Fruit fly (Drosophila melanogaster) whole organism, embryonic: ENCODE results near the gene CG18636.

Experiments
- Awh ChIP-seq: fragments of 200-800 bp; sonication (Bioruptor generic); IDR thresholded peaks from 2 replicates; pipeline ENCODE4, ENCODE4 v1.3.6; 2022; ENCODE audit warnings: missing biosample characterization, missing genetic modification characterization
- CG10543 ChIP-seq: fragments of 200-800 bp; sonication (Bioruptor generic); optimal IDR thresholded peaks from 3 replicates; lab custom pipeline; 2017; ENCODE audit warnings: missing biosample characterization, mild to moderate bottlenecking, missing genetic modification characterization, moderate library complexity
- CG11723 ChIP-seq: fragments of 200-800 bp; sonication (Bioruptor generic); optimal IDR thresholded peaks from 2 replicates; lab custom pipeline; 2017; ENCODE audit warnings: missing biosample characterization, mild to moderate bottlenecking, missing genetic modification characterization
- CG12659 ChIP-seq: fragments of 200-800 bp; sonication (Bioruptor generic); optimal IDR thresholded peaks from 3 replicates; lab custom pipeline; 2017; ENCODE audit warnings: mild to moderate bottlenecking, missing biosample characterization, missing genetic modification reagents, missing genetic modification characterization
- CG1603 ChIP-seq: fragments of 200-800 bp; sonication (Bioruptor generic); optimal IDR thresholded peaks from 2 replicates; lab custom pipeline; 2019; ENCODE audit warnings: missing biosample characterization, mild to moderate bottlenecking, missing genetic modification characterization, moderate library complexity
- CG17186 ChIP-seq: fragments of 200-800 bp; sonication (Bioruptor generic); optimal IDR thresholded peaks from 3 replicates; lab custom pipeline; 2017; ENCODE audit warnings: missing biosample characterization, missing genetic modification reagents, missing genetic modification characterization
- CG17361 ChIP-seq: fragments of 200-800 bp; sonication (Bioruptor generic); IDR thresholded peaks from 3 replicates; pipeline ENCODE4 v1.3.6; 2022; ENCODE audit warnings: missing biosample characterization, missing genetic modification characterization
- CG17912 ChIP-seq: fragments of 200-800 bp; sonication (Bioruptor generic); optimal IDR thresholded peaks from 2 replicates; lab custom pipeline; 2018; ENCODE audit warnings: missing biosample characterization, mild to moderate bottlenecking, missing genetic modification characterization
- CG2202 ChIP-seq: fragments of 200-800 bp; sonication (Bioruptor generic); optimal IDR thresholded peaks from 2 replicates; lab custom pipeline; 2018; ENCODE audit warnings: missing biosample characterization, mild to moderate bottlenecking, missing genetic modification characterization
- CG30020 ChIP-seq: fragments of 200-800 bp; optimal IDR thresholded peaks from 2 replicates; lab custom pipeline; 2019; ENCODE audit warnings: missing biosample characterization, mild to moderate bottlenecking, missing genetic modification characterization, moderate library complexity
- CG33557 ChIP-seq: fragments of 200-800 bp; sonication (Bioruptor generic); optimal IDR thresholded peaks from 2 replicates; lab custom pipeline; 2019; ENCODE audit warnings: missing biosample characterization, mild to moderate bottlenecking, missing genetic modification characterization, moderate library complexity
- CG3407 ChIP-seq: fragments of 200-800 bp; sonication (Bioruptor generic); optimal IDR thresholded peaks from 2 replicates; lab custom pipeline; 2018; ENCODE audit warnings: missing biosample characterization, mild to moderate bottlenecking, missing genetic modification characterization
- CG4730 ChIP-seq: fragments of 200-800 bp; sonication (Bioruptor generic); IDR thresholded peaks from 2 replicates; pipeline ENCODE4 v1.3.6; 2022; ENCODE audit warnings: missing biosample characterization, missing genetic modification characterization
- CG5953 ChIP-seq: fragments of 200-800 bp; sonication (Bioruptor generic); IDR thresholded peaks from 2 replicates; pipeline ENCODE4 v1.3.6; 2022; ENCODE audit warnings: missing biosample characterization, missing genetic modification characterization
- CHES-1-like ChIP-seq: fragments of 200-800 bp; sonication (Bioruptor generic); optimal IDR thresholded peaks from 2 replicates; lab custom pipeline; 2016; ENCODE audit warnings: missing biosample characterization, missing genetic modification characterization
- Deaf1 ChIP-seq: fragments of 200-800 bp; optimal IDR thresholded peaks from 3 replicates; lab custom pipeline; 2019; ENCODE audit warnings: missing biosample characterization, mild to moderate bottlenecking, missing genetic modification characterization, moderate library complexity
- Dp ChIP-seq: fragments of 200-800 bp; sonication (Bioruptor generic); optimal IDR thresholded peaks from 2 replicates; lab custom pipeline; 2018; ENCODE audit warnings: missing biosample characterization, mild to moderate bottlenecking, missing genetic modification characterization, moderate library complexity
- Eip74EF ChIP-seq, 2 experiments: fragments of 200-800 bp in 1 of 2; fragments of >200 bp in 1 of 2; sonication (Bioruptor generic) in 1 of 2; optimal IDR thresholded peaks; 2 replicates each; lab custom pipeline; 2017 to 2019; ENCODE audit warnings: missing biosample characterization in 2 of 2, missing genetic modification characterization in 2 of 2, mild to moderate bottlenecking in 1 of 2, moderate library complexity in 1 of 2
- Gsc ChIP-seq: fragments of 200-800 bp; sonication (Bioruptor generic); IDR thresholded peaks from 2 replicates; pipeline ENCODE4 v1.3.6; 2022; ENCODE audit warnings: missing biosample characterization, missing genetic modification characterization
- H2.0 ChIP-seq: fragments of 200-800 bp; sonication (Bioruptor generic); IDR thresholded peaks from 2 replicates; pipeline ENCODE4 v1.3.6; 2022; ENCODE audit warnings: missing biosample characterization, missing genetic modification characterization
- HLHmδ ChIP-seq: fragments of 200-800 bp; sonication (Bioruptor generic); optimal IDR thresholded peaks from 2 replicates; lab custom pipeline; 2018; ENCODE audit warnings: missing biosample characterization, mild to moderate bottlenecking, missing genetic modification characterization, moderate library complexity
- Hsf ChIP-seq: fragments of 200-800 bp; sonication (Bioruptor generic); optimal IDR thresholded peaks from 3 replicates; lab custom pipeline; 2016; ENCODE audit warnings: missing biosample characterization, missing genetic modification characterization
- Poxn ChIP-seq: fragments of 200-800 bp; sonication (Bioruptor generic); IDR thresholded peaks from 2 replicates; pipeline ENCODE4 v1.3.6; 2022; ENCODE audit warnings: missing biosample characterization, missing genetic modification characterization
- Ptx1 ChIP-seq: fragments of 200-800 bp; sonication (Bioruptor generic); IDR thresholded peaks from 2 replicates; pipeline ENCODE4 v1.3.6; 2022; ENCODE audit warnings: missing biosample characterization, missing genetic modification characterization
- Rx ChIP-seq: fragments of 200-800 bp; sonication (Bioruptor generic); IDR thresholded peaks from 2 replicates; pipeline ENCODE4 v1.3.6; 2022; ENCODE audit warnings: missing biosample characterization, missing genetic modification characterization
- Side ChIP-seq: fragments of 200-800 bp; sonication (Bioruptor generic); optimal IDR thresholded peaks from 2 replicates; lab custom pipeline; 2016; ENCODE audit warnings: missing biosample characterization, missing genetic modification characterization
- Stat92E ChIP-seq, 3 experiments: fragments of >200 bp in 2 of 3; fragments of 200-800 bp in 1 of 3; sonication (Bioruptor generic) in 1 of 3; optimal IDR thresholded peaks; 2 replicates each; lab custom pipeline; 2017 to 2019; ENCODE audit warnings: missing biosample characterization in 3 of 3, missing genetic modification characterization in 3 of 3, mild to moderate bottlenecking in 1 of 3, moderate library complexity in 1 of 3
- Tbp ChIP-seq: fragments of >200 bp; optimal IDR thresholded peaks from 2 replicates; lab custom pipeline; 2018; ENCODE audit warnings: missing biosample characterization, missing genetic modification characterization
- al ChIP-seq: fragments of 200-800 bp; sonication (Bioruptor generic); IDR thresholded peaks from 2 replicates; pipeline ENCODE4 v1.3.6; 2022; ENCODE audit warnings: missing biosample characterization, missing genetic modification characterization
- ash1 ChIP-seq: fragments of 200-800 bp; sonication (Bioruptor generic); optimal IDR thresholded peaks from 2 replicates; lab custom pipeline; 2018; ENCODE audit warnings: missing biosample characterization, mild to moderate bottlenecking, missing genetic modification characterization
- croc ChIP-seq: fragments of 200-800 bp; sonication (Bioruptor generic); conservative IDR thresholded peaks from 3 replicates; pipeline ENCODE4 v1.3.6; 2022; ENCODE audit warnings: missing biosample characterization, missing genetic modification characterization
- danr ChIP-seq: fragments of 200-800 bp; sonication (Bioruptor generic); IDR thresholded peaks from 2 replicates; pipeline ENCODE4 v1.3.6; 2022; ENCODE audit warnings: missing biosample characterization, missing genetic modification characterization
- ems ChIP-seq: fragments of 200-800 bp; sonication (Bioruptor generic); optimal IDR thresholded peaks from 3 replicates; lab custom pipeline; 2016; ENCODE audit warnings: missing biosample characterization, missing genetic modification characterization
- ind ChIP-seq: fragments of 200-800 bp; sonication (Bioruptor generic); optimal IDR thresholded peaks from 3 replicates; lab custom pipeline; 2016; ENCODE audit warnings: missing biosample characterization, missing genetic modification characterization
- jigr1 ChIP-seq: fragments of 200-800 bp; sonication (Bioruptor generic); IDR thresholded peaks from 3 replicates; pipeline ENCODE4 v1.3.6; 2022; ENCODE audit warnings: missing biosample characterization, missing genetic modification characterization
- kni ChIP-seq: fragments of 200-800 bp; sonication (Bioruptor generic); optimal IDR thresholded peaks from 3 replicates; lab custom pipeline; 2017; ENCODE audit warnings: mild to moderate bottlenecking, missing biosample characterization, missing genetic modification reagents, missing genetic modification characterization
- nau ChIP-seq: fragments of 200-800 bp; sonication (Bioruptor generic); optimal IDR thresholded peaks from 3 replicates; lab custom pipeline; 2017; ENCODE audit warnings: missing biosample characterization, mild to moderate bottlenecking, missing genetic modification characterization, missing genetic modification reagents
- pfk ChIP-seq: fragments of 200-800 bp; sonication (Bioruptor generic); optimal IDR thresholded peaks from 2 replicates; lab custom pipeline; 2018; ENCODE audit warnings: missing biosample characterization, mild to moderate bottlenecking, missing genetic modification characterization, moderate library complexity
- pnt ChIP-seq: fragments of 200-800 bp; sonication (Bioruptor generic); optimal IDR thresholded peaks from 3 replicates; lab custom pipeline; 2016; ENCODE audit warnings: missing biosample characterization, missing genetic modification characterization
- repo ChIP-seq: fragments of 200-800 bp; sonication (Bioruptor generic); optimal IDR thresholded peaks from 2 replicates; lab custom pipeline; 2016; ENCODE audit warnings: missing biosample characterization, missing genetic modification characterization
- salm ChIP-seq: fragments of 200-800 bp; sonication (Bioruptor generic); optimal IDR thresholded peaks from 2 replicates; lab custom pipeline; 2018; ENCODE audit warnings: missing biosample characterization, mild to moderate bottlenecking, missing genetic modification characterization
- slbo ChIP-seq: fragments of 200-800 bp; sonication (Bioruptor generic); IDR thresholded peaks from 2 replicates; pipeline ENCODE4 v1.3.6; 2022; ENCODE audit warnings: missing biosample characterization, missing genetic modification characterization
- sob ChIP-seq: fragments of 200-800 bp; sonication (Bioruptor generic); IDR thresholded peaks from 2 replicates; pipeline ENCODE4 v1.3.6; 2022; ENCODE audit warnings: missing biosample characterization, missing genetic modification characterization
- sqz ChIP-seq: fragments of 200-800 bp; sonication (Bioruptor generic); optimal IDR thresholded peaks from 3 replicates; lab custom pipeline; 2018; ENCODE audit warnings: missing biosample characterization, mild to moderate bottlenecking, missing genetic modification characterization
- stc ChIP-seq: fragments of 200-800 bp; sonication (Bioruptor generic); IDR thresholded peaks from 2 replicates; pipeline ENCODE4 v1.3.6; 2022; ENCODE audit warnings: missing biosample characterization, missing genetic modification characterization
- tup ChIP-seq: fragments of 200-800 bp; sonication (Bioruptor generic); optimal IDR thresholded peaks from 2 replicates; lab custom pipeline; 2016; ENCODE audit warnings: missing biosample characterization, mild to moderate bottlenecking, missing genetic modification characterization, moderate library complexity
- zen ChIP-seq: fragments of 200-800 bp; sonication (Bioruptor generic); optimal IDR thresholded peaks from 3 replicates; lab custom pipeline; 2018; ENCODE audit warnings: missing biosample characterization, mild to moderate bottlenecking, missing genetic modification characterization, moderate library complexity

The CG18636 gene

dm6 chr2L:14762465-14762864 is 21.9 kb downstream of the CG18636 start, which contains the start of gene CSN1a:
CSN1a (plus strand) TSS chr2L:14762765.
- TF ChIP-seq Side = no peak
- TF ChIP-seq ash1 (GFP tag; lab: Kevin White, UChicago) = no peak
- no peak for TF ChIP-seq repo (GFP tag; lab: Kevin White, UChicago)
- no peak for TF ChIP-seq Awh (GFP tag; lab: Robert Waterston, UW)
- TF ChIP-seq pfk = no peak
- TF ChIP-seq CG17361 (GFP tag; lab: Robert Waterston, UW) = no peak
- TF ChIP-seq pnt (GFP tag; lab: Kevin White, UChicago) = no peak
- TF ChIP-seq al (GFP tag; lab: Robert Waterston, UW) = no peak
- no peak for TF ChIP-seq CG12659 (GFP tag; lab: Kevin White, UChicago)
- TF ChIP-seq Rx = no peak

dm6 chr2L:14760467-14760866 is 23.9 kb downstream of the CG18636 start, which contains the start of gene CG4691:
CG4691 (plus strand) TSS chr2L:14760767.
- no peak for TF ChIP-seq nau (GFP tag; lab: Kevin White, UChicago)
- no peak for TF ChIP-seq CG10543
- TF ChIP-seq ind = no peak
- no peak for TF ChIP-seq Ptx1 (GFP tag; lab: Robert Waterston, UW)
- TF ChIP-seq stc (GFP tag; lab: Robert Waterston, UW) = no peak
- no peak for TF ChIP-seq croc (GFP tag; lab: Robert Waterston, UW)
- no peak for TF ChIP-seq Hsf
- TF ChIP-seq Deaf1 (tag; lab: Kevin White, UChicago) = no peak
- no peak for TF ChIP-seq sob (GFP tag; lab: Robert Waterston, UW)
- TF ChIP-seq Stat92E (GFP tag; optimal IDR thresholded peaks at IDR 0.05; lab: Kevin White, UChicago) = no peak
- no peak for TF ChIP-seq CG17186 (GFP tag; lab: Kevin White, UChicago)
- TF ChIP-seq CG17912 (GFP tag; lab: Kevin White, UChicago) = no peak
- no peak for TF ChIP-seq salm
- no peak for TF ChIP-seq zen (tag; lab: Kevin White, UChicago)
- TF ChIP-seq CG5953 (GFP tag; lab: Robert Waterston, UW) = no peak
- TF ChIP-seq CG4730 (GFP tag; lab: Robert Waterston, UW) = no peak
- no peak for TF ChIP-seq Tbp (GFP tag; lab: Kevin White, UChicago)
- TF ChIP-seq CG3407 (GFP tag; lab: Kevin White, UChicago) = no peak

- TF ChIP-seq CG1603 (tag; lab: Kevin White, UChicago) (no peak), tup (no peak), CHES-1-like (GFP tag; lab: Kevin White, UChicago) (no peak), CG30020 (tag; lab: Kevin White, UChicago) (no peak), HLHmδ (GFP tag; lab: Kevin White, UChicago) (no peak), slbo (GFP tag; lab: Robert Waterston, UW) (no peak), CG2202 (tag; lab: Kevin White, UChicago) (no peak), Gsc (GFP tag; lab: Robert Waterston, UW) (no peak), ems (GFP tag; lab: Kevin White, UChicago) (no peak), Poxn (GFP tag; lab: Robert Waterston, UW) (no peak), CG11723 (GFP tag; lab: Kevin White, UChicago) (no peak), Dp (GFP tag; lab: Kevin White, UChicago) (no peak), H2.0 (GFP tag; lab: Robert Waterston, UW) (no peak), sqz (no peak), Eip74EF (GFP tag; optimal IDR thresholded peaks at IDR 0.05; lab: Kevin White, UChicago) (no peak), kni (GFP tag; lab: Kevin White, UChicago) (no peak), CG33557 (no peak), jigr1 (GFP tag; lab: Robert Waterston, UW) (no peak), sob (GFP tag; lab: Robert Waterston, UW) (no peak), danr (GFP tag; lab: Robert Waterston, UW) (no peak)
These were observed 38.3 kb downstream of the CG18636 start for dm6 chr2L:14746068-14746467.
